Fruit fly (Drosophila melanogaster): ENCODE results near the gene Uch-L5.

The Uch-L5 gene

dm6 chr3L:9429665-9430607 lies 46.8 kb downstream of the Uch-L5 start, which contains the start of the genes RpS17 and MTF-1 (continued):
- peak; percentile 46; the same call in 1 of the 3 replicates for TF ChIP-seq otp (GFP tag; IDR thresholded peaks at IDR 0.05)
- TF ChIP-seq CG16815 (GFP tag; optimal IDR thresholded peaks at IDR 0.05): no peak
- TF ChIP-seq CG11504 (tag; optimal IDR thresholded peaks at IDR 0.05): peak; percentile 34
- TF ChIP-seq CG4424 (GFP tag; optimal IDR thresholded peaks at IDR 0.05): peak; percentile 18
- TF ChIP-seq Hey (tag; optimal IDR thresholded peaks at IDR 0.05): no peak
- TF ChIP-seq CG2202 (tag; optimal IDR thresholded peaks at IDR 0.05): peak; percentile 43
- TF ChIP-seq Trl (optimal IDR thresholded peaks at IDR 0.05): no peak
- TF ChIP-seq Trl (GFP tag; optimal IDR thresholded peaks at IDR 0.05): peak; percentile 20
- peak; percentile 55; the same call in 1 of the 2 replicates for TF ChIP-seq sob (GFP tag; IDR thresholded peaks at IDR 0.05)
- no peak for TF ChIP-seq hkb (optimal IDR thresholded peaks at IDR 0.05)
- TF ChIP-seq hkb (GFP tag; IDR thresholded peaks at IDR 0.05): peak; percentile 50
- peak; percentile 65 for TF ChIP-seq nau (GFP tag; optimal IDR thresholded peaks at IDR 0.05)
- TF ChIP-seq CG4282 (GFP tag; optimal IDR thresholded peaks at IDR 0.05): no peak
- TF ChIP-seq B-H2 (GFP tag; optimal IDR thresholded peaks at IDR 0.05): peak; percentile 44
- TF ChIP-seq Ravus (GFP tag; IDR thresholded peaks at IDR 0.05): no peak
- TF ChIP-seq PHDP (tag; optimal IDR thresholded peaks at IDR 0.05): peak; percentile 66
- TF ChIP-seq CG1602 (GFP tag; optimal IDR thresholded peaks at IDR 0.05): no peak
- TF ChIP-seq dan (GFP tag; IDR thresholded peaks at IDR 0.05): no peak
- peak; percentile 38 for TF ChIP-seq CG5180 (GFP tag; optimal IDR thresholded peaks at IDR 0.05)
- peak; percentile 37 for TF ChIP-seq Hand (GFP tag; optimal IDR thresholded peaks at IDR 0.05)
- TF ChIP-seq CG32767 (GFP tag; IDR thresholded peaks at IDR 0.05): no peak
- TF ChIP-seq trh (GFP tag; optimal IDR thresholded peaks at IDR 0.05): no peak
- TF ChIP-seq Hr78 (GFP tag; optimal IDR thresholded peaks at IDR 0.05): no peak
- TF ChIP-seq CG18599 (GFP tag; optimal IDR thresholded peaks at IDR 0.05): peak; percentile 44
- peak; percentile 57 for TF ChIP-seq CG15269 (tag; optimal IDR thresholded peaks at IDR 0.05)
- peak; percentile 60 for TF ChIP-seq BtbVII (GFP tag; optimal IDR thresholded peaks at IDR 0.05)
- TF ChIP-seq H2.0 (GFP tag; IDR thresholded peaks at IDR 0.05): no peak
- TF ChIP-seq CG18764 (GFP tag; optimal IDR thresholded peaks at IDR 0.05): no peak
- TF ChIP-seq CG18476 (GFP tag; optimal IDR thresholded peaks at IDR 0.05): no peak
- TF ChIP-seq Neu2 (GFP tag; optimal IDR thresholded peaks at IDR 0.05; ENCODE audit: borderline replicate concordance): no peak
- no peak for TF ChIP-seq eyg (GFP tag; optimal IDR thresholded peaks at IDR 0.05)
- TF ChIP-seq CG12659 (GFP tag; optimal IDR thresholded peaks at IDR 0.05): peak; percentile 67
- TF ChIP-seq CG6272 (GFP tag; IDR thresholded peaks at IDR 0.05): no peak
- no peak for TF ChIP-seq CG11247 (GFP tag; IDR thresholded peaks at IDR 0.05)
- TF ChIP-seq CG13424 (tag; optimal IDR thresholded peaks at IDR 0.05): no peak
- TF ChIP-seq dmrt99B (tag; optimal IDR thresholded peaks at IDR 0.05): peak; percentile 19
- TF ChIP-seq CG9817 (tag; optimal IDR thresholded peaks at IDR 0.05): no peak
- no peak for TF ChIP-seq nerfin-2 (GFP tag; IDR thresholded peaks at IDR 0.05; ENCODE audit: partially characterized antibody)
- TF ChIP-seq dpn (GFP tag; optimal IDR thresholded peaks at IDR 0.05): peak in 1 of 2 experiments; percentile 11
- peak; percentile 22 for TF ChIP-seq CG7556 (GFP tag; optimal IDR thresholded peaks at IDR 0.05)
- TF ChIP-seq lmd (GFP tag; IDR thresholded peaks at IDR 0.05): no peak; the same call in 1 of the 2 replicates
- peak; percentile 39 for TF ChIP-seq CG3163 (GFP tag; optimal IDR thresholded peaks at IDR 0.05)
- TF ChIP-seq E2f1 (GFP tag; IDR thresholded peaks at IDR 0.05): no peak
- no peak for TF ChIP-seq prd (optimal IDR thresholded peaks at IDR 0.05)
- TF ChIP-seq prd (GFP tag; IDR thresholded peaks at IDR 0.05): no peak
- TF ChIP-seq Bgb (GFP tag; IDR thresholded peaks at IDR 0.05; ENCODE audit: partially characterized antibody): no peak
- TF ChIP-seq CkIIα-i1 (GFP tag; IDR thresholded peaks at IDR 0.05): no peak
- TF ChIP-seq az2 (GFP tag; optimal IDR thresholded peaks at IDR 0.05): peak; percentile 16
- TF ChIP-seq CG2120 (GFP tag; optimal IDR thresholded peaks at IDR 0.05): peak; percentile 15
